Fruit fly (Drosophila melanogaster): ENCODE measurements around the gene CG10710.

DNA sequence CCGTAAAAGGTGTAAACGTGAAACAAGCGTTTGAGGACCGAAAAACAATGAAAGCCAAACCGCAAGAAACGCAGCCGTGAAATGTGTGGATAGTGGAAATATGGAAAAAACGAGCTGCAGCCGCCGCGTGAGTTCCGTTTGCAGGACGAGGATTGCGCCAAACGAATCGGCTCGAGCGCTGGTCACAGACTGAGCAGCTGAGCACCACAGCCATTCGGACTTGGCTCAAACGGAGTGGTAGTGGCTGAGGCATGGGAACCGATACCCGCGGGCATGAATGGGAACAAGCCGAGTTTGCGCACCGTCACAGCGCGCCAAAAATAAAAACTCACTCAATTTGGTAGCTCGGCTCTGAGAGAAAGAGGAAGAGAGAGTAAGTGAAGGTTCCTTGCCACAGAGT is 44.8 kb downstream of the CG10710 start, which contains the start of gene CG10089:
- TF ChIP-seq CG34406 (GFP tag; optimal IDR thresholded peaks at IDR 0.05) (no peak), CG16779 (tag; optimal IDR thresholded peaks at IDR 0.05) (no peak), CG10631 (GFP tag; optimal IDR thresholded peaks at IDR 0.05) (no peak), ss (GFP tag; optimal IDR thresholded peaks at IDR 0.05) (no peak), Sox102F (GFP tag; optimal IDR thresholded peaks at IDR 0.05) (no peak)

All from whole organism, prepupa.